Worm (Caenorhabditis elegans) whole organism, L4 larva: ENCODE measurements around the gene ttr-43.

ENCODE experiments used
- F49E8.2 ChIP-seq: sonication (generic microtip); optimal IDR thresholded peaks from 2 replicates; lab custom pipeline; 2016; ENCODE audit warnings: missing compliant biosample characterization, mild to moderate bottlenecking, missing genetic modification characterization, borderline replicate concordance
- arid-1 ChIP-seq: fragments of 200-800 bp; sonication (Bioruptor generic); conservative IDR thresholded peaks from 2 replicates; pipeline ENCODE4 v1.3.6; 2022; ENCODE audit warnings: missing genetic modification reagents, missing genetic modification characterization, missing compliant biosample characterization
- ctbp-1 ChIP-seq: fragments of 200-800 bp; sonication (Bioruptor generic); IDR thresholded peaks from 2 replicates; pipeline ENCODE4 v1.3.6; 2022; ENCODE audit warnings: missing genetic modification reagents, missing genetic modification characterization, missing compliant biosample characterization
- dve-1 ChIP-seq: sonication (generic microtip); optimal IDR thresholded peaks from 2 replicates; lab custom pipeline; 2017; ENCODE audit warnings: antibody characterized with exemption, mild to moderate bottlenecking, missing genetic modification characterization, missing compliant biosample characterization; ENCODE audit not compliant: insufficient read depth
- nhr-10 ChIP-seq: fragments of 150-350 bp; optimal IDR thresholded peaks from 2 replicates; lab custom pipeline; 2014; ENCODE audit warnings: missing biosample characterization, missing genetic modification characterization
- nhr-111 ChIP-seq: fragments of 200-800 bp; sonication (Bioruptor generic); optimal IDR thresholded peaks from 2 replicates; lab custom pipeline; 2018; ENCODE audit warnings: mild to moderate bottlenecking, missing genetic modification characterization, missing compliant biosample characterization
- nhr-76 ChIP-seq: fragments of 150-350 bp; optimal IDR thresholded peaks from 2 replicates; lab custom pipeline; 2014; ENCODE audit warnings: missing biosample characterization, missing genetic modification characterization
- rbr-2 ChIP-seq: sonication (generic microtip); optimal IDR thresholded peaks from 2 replicates; lab custom pipeline; 2016; ENCODE audit warnings: missing genotype, missing genetic modification characterization, missing compliant biosample characterization

DNA sequence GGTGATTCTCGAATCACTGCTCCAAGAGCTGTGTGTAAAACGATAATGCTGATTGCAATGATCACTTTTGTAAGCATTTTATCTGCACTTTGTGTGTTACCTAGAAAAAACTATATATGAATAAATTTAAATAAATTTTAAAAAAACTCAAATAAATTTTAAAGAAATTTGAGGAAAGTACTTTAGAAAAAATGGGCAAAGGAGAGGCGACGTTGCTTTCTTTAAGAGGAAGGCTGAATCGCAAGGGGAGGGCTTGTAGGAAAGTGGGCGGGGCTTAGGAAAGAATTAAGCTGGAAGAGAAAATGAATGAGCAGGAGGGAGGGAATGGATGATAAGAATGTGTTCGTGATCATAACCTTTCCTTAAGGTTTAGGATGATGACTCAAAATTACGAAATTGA is 22.7 kb downstream of the ttr-43 start, which contains the start of gene E02A10.4:
- TF ChIP-seq rbr-2 (tag; lab: Kevin White, UChicago), result no peak
- TF ChIP-seq nhr-111 (GFP tag; lab: Kevin White, UChicago), result no peak
- no peak for TF ChIP-seq arid-1 (GFP tag; lab: Robert Waterston, UW)
- TF ChIP-seq nhr-10 (tag; lab: Kevin White, UChicago), result no peak
- TF ChIP-seq nhr-76 (tag; lab: Kevin White, UChicago), result no peak
- no peak for TF ChIP-seq F49E8.2 (tag; lab: Kevin White, UChicago)
- TF ChIP-seq ctbp-1 (GFP tag; lab: Robert Waterston, UW), result no peak
- TF ChIP-seq dve-1 (tag; lab: Kevin White, UChicago), result no peak
